Worm (Caenorhabditis elegans) whole organism, L2 larva: ENCODE measurements around the gene srt-74.

Source experiments
- C34F6.9 ChIP-seq: fragments of 150-350 bp; optimal IDR thresholded peaks from 2 replicates; lab custom pipeline; 2014; ENCODE audit warnings: missing biosample characterization, missing genetic modification characterization
- ZK546.5 ChIP-seq: sonication (generic microtip); optimal IDR thresholded peaks from 2 replicates; lab custom pipeline; 2017; ENCODE audit warnings: missing biosample characterization, missing genetic modification characterization
- alr-1 ChIP-seq: fragments of 150-350 bp; optimal IDR thresholded peaks from 2 replicates; lab custom pipeline; 2014; ENCODE audit warnings: missing biosample characterization, missing genetic modification characterization
- ama-1 ChIP-seq: fragments of 150-350 bp; optimal IDR thresholded peaks from 2 replicates; lab custom pipeline; 2018; ENCODE audit warnings: inconsistent platforms
- dmd-4 ChIP-seq: sonication (generic microtip); optimal IDR thresholded peaks from 2 replicates; lab custom pipeline; 2017; ENCODE audit warnings: missing biosample characterization, missing genetic modification characterization
- egl-27 ChIP-seq: sonication (generic microtip); optimal IDR thresholded peaks from 3 replicates; lab custom pipeline; 2017; ENCODE audit warnings: missing biosample characterization, missing genetic modification reagents, missing genetic modification characterization
- lin-13 ChIP-seq: fragments of 150-350 bp; optimal IDR thresholded peaks from 2 replicates; lab custom pipeline; 2014; ENCODE audit warnings: missing biosample characterization, missing genetic modification reagents, missing genetic modification characterization
- mdl-1 ChIP-seq, 2 experiments: fragments of 150-350 bp in 1 of 2; sonication (generic microtip) in 1 of 2; optimal IDR thresholded peaks; 2 replicates each; lab custom pipeline; 2017; ENCODE audit warnings: missing biosample characterization in 2 of 2, missing genetic modification characterization in 2 of 2
- nhr-25 ChIP-seq: fragments of 150-350 bp; sonication (generic microtip); optimal IDR thresholded peaks from 3 replicates; lab custom pipeline; 2014; ENCODE audit warnings: missing biosample characterization, missing genetic modification characterization
- nhr-6 ChIP-seq: fragments of 150-350 bp; optimal IDR thresholded peaks from 2 replicates; lab custom pipeline; 2014; ENCODE audit warnings: missing biosample characterization, missing genetic modification characterization
- skn-1 ChIP-seq: sonication (generic microtip); optimal IDR thresholded peaks from 2 replicates; lab custom pipeline; 2017; ENCODE audit warnings: missing biosample characterization, missing genetic modification characterization
- snpc-4 ChIP-seq: fragments of 150-350 bp; optimal IDR thresholded peaks from 2 replicates; lab custom pipeline; 2014; ENCODE audit warnings: missing biosample characterization, missing genetic modification characterization
- ztf-4 ChIP-seq: fragments of 150-350 bp; optimal IDR thresholded peaks from 2 replicates; lab custom pipeline; 2014; ENCODE audit warnings: missing biosample characterization, missing genetic modification characterization

DNA sequence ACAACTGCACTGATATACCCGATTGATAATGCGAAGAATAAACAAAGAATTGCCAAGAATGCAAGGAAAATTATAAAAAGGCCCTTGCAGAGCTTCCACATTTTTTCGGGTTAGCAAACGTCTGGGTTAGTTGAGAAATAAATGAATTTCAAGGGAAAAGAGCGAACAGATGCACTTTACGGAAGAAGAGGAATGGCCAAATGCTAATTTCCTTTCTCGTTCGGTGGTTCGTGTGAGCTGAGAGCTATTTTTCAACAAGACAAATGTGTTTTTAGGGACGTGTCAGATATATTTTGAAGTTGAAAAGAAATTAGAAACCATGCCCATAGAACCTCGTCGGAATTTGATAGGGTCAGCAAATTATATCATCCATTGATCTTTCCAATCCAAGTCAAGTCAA is 21.3 kb downstream of the srt-74 start, which contains the start of gene F40G12.2:
- TF ChIP-seq ama-1: no peak
- no peak for TF ChIP-seq nhr-6
- TF ChIP-seq dmd-4 (tag; lab: Kevin White, UChicago): no peak
- TF ChIP-seq alr-1 (tag; lab: Kevin White, UChicago): no peak
- TF ChIP-seq mdl-1 (tag; optimal IDR thresholded peaks at IDR 0.05; lab: Kevin White, UChicago): no peak
- no peak for TF ChIP-seq nhr-25 (tag; lab: Kevin White, UChicago)
- TF ChIP-seq egl-27: no peak
- no peak for TF ChIP-seq skn-1 (tag; lab: Kevin White, UChicago)
- no peak for TF ChIP-seq ZK546.5 (tag; lab: Kevin White, UChicago)
- TF ChIP-seq snpc-4 (tag; lab: Kevin White, UChicago): no peak
- no peak for TF ChIP-seq C34F6.9 (tag; lab: Kevin White, UChicago)
- no peak for TF ChIP-seq ztf-4 (tag; lab: Kevin White, UChicago)
- TF ChIP-seq lin-13 (GFP tag; lab: Kevin White, UChicago): no peak
